Worm (Caenorhabditis elegans) whole organism, L1 larva: Measurements from ENCODE around the gene mrpl-11.
A peak's percentile ranks its signal among the peaks of the same experiment; 100 is the strongest.

Experiments used
- C04F5.9 ChIP-seq: sonication (generic microtip); optimal IDR thresholded peaks from 2 replicates; lab custom pipeline; 2016; ENCODE audit warnings: missing genetic modification characterization, missing compliant biosample characterization
- C16A3.4 ChIP-seq: fragments of 150-350 bp; optimal IDR thresholded peaks from 2 replicates; lab custom pipeline; 2014; ENCODE audit warnings: missing biosample characterization, missing genetic modification characterization
- C34B4.2 ChIP-seq: sonication (generic microtip); optimal IDR thresholded peaks from 2 replicates; lab custom pipeline; 2017; ENCODE audit warnings: mild to moderate bottlenecking, missing genetic modification characterization, missing compliant biosample characterization
- ces-1 ChIP-seq: fragments of 150-350 bp; optimal IDR thresholded peaks from 2 replicates; lab custom pipeline; 2014; ENCODE audit warnings: missing biosample characterization, missing genetic modification reagents, missing genetic modification characterization
- dpl-1 ChIP-seq, 3 experiments: fragments of 150-350 bp in 2 of 3; sonication (generic microtip) in 1 of 3; optimal IDR thresholded peaks; 2 replicates each; lab custom pipeline; 2014 to 2017; ENCODE audit warnings: missing biosample characterization in 3 of 3, missing genetic modification characterization in 3 of 3, missing genetic modification reagents in 3 of 3
- efl-1 ChIP-seq, 4 experiments: fragments of 150-350 bp; optimal IDR thresholded peaks in 3 of 4; peaks in 1 of 4; 1 replicate in 1 of 4; 2 replicates in 3 of 4; lab custom pipeline; 2014; ENCODE audit warnings: missing biosample characterization in 2 of 4, missing genetic modification characterization in 2 of 4, missing genetic modification reagents in 2 of 4
- ets-5 ChIP-seq: fragments of 200-800 bp; sonication (Bioruptor generic); IDR thresholded peaks from 2 replicates; pipeline ENCODE4 v1.3.6; 2022; ENCODE audit warnings: missing genetic modification characterization, missing compliant biosample characterization
- grh-1 ChIP-seq: fragments of 200-800 bp; sonication (Bioruptor generic); IDR thresholded peaks from 2 replicates; pipeline ENCODE4 v1.3.6; 2022; ENCODE audit warnings: missing genetic modification reagents, missing genetic modification characterization, missing compliant biosample characterization
- lin-15B ChIP-seq: fragments of 150-350 bp; sonication (generic microtip); optimal IDR thresholded peaks from 3 replicates; lab custom pipeline; 2014; ENCODE audit warnings: missing biosample characterization, missing genetic modification characterization
- lin-35 ChIP-seq, 2 experiments: fragments of 150-350 bp; optimal IDR thresholded peaks; 2 replicates each; lab custom pipeline; 2014; ENCODE audit warnings: missing biosample characterization in 2 of 2, missing genetic modification characterization in 2 of 2, missing genetic modification reagents in 2 of 2
- lsy-2 ChIP-seq, 2 experiments: fragments of 150-350 bp; optimal IDR thresholded peaks; 2 replicates each; lab custom pipeline; 2014; ENCODE audit warnings: missing biosample characterization in 2 of 2, missing genetic modification characterization in 2 of 2
- mdl-1 ChIP-seq, 2 experiments: fragments of 150-350 bp; optimal IDR thresholded peaks; 2 replicates each; lab custom pipeline; 2014 to 2017; ENCODE audit warnings: missing biosample characterization in 2 of 2, missing genetic modification characterization in 2 of 2, inconsistent platforms in 1 of 2
- mef-2 ChIP-seq: fragments of 150-350 bp; optimal IDR thresholded peaks from 2 replicates; lab custom pipeline; 2014; ENCODE audit warnings: missing biosample characterization, missing genetic modification characterization
- mep-1 ChIP-seq: fragments of 150-350 bp; optimal IDR thresholded peaks from 2 replicates; lab custom pipeline; 2014; ENCODE audit warnings: missing biosample characterization, missing genetic modification characterization
- nhr-47 ChIP-seq: sonication (generic microtip); optimal IDR thresholded peaks from 2 replicates; lab custom pipeline; 2016; ENCODE audit warnings: mild to moderate bottlenecking, missing genetic modification characterization, moderate library complexity, missing compliant biosample characterization
- nhr-90 ChIP-seq: sonication (generic microtip); optimal IDR thresholded peaks from 2 replicates; lab custom pipeline; 2016; ENCODE audit warnings: mild to moderate bottlenecking, missing genetic modification characterization, missing compliant biosample characterization; ENCODE audit not compliant: poor library complexity
- pag-3 ChIP-seq: sonication (generic microtip); optimal IDR thresholded peaks from 2 replicates; lab custom pipeline; 2017; ENCODE audit warnings: missing genetic modification characterization, mild to moderate bottlenecking, missing compliant biosample characterization, antibody characterized with exemption, borderline replicate concordance; ENCODE audit not compliant: insufficient read depth
- pqm-1 ChIP-seq: sonication (generic microtip); optimal IDR thresholded peaks from 3 replicates; lab custom pipeline; 2017; ENCODE audit warnings: missing biosample characterization, missing genetic modification characterization
- rnt-1 ChIP-seq: sonication (generic microtip); optimal IDR thresholded peaks from 2 replicates; lab custom pipeline; 2016; ENCODE audit warnings: mild to moderate bottlenecking, missing genetic modification characterization, moderate library complexity, missing compliant biosample characterization
- skn-1 ChIP-seq: fragments of 150-350 bp; optimal IDR thresholded peaks from 2 replicates; lab custom pipeline; 2014; ENCODE audit warnings: missing biosample characterization, missing genetic modification characterization
- snu-23 ChIP-seq: sonication (generic microtip); optimal IDR thresholded peaks from 2 replicates; lab custom pipeline; 2016; ENCODE audit warnings: missing genetic modification characterization, missing compliant biosample characterization
- tlp-1 ChIP-seq: fragments of 150-350 bp; optimal IDR thresholded peaks from 2 replicates; lab custom pipeline; 2014; ENCODE audit warnings: missing biosample characterization, missing genetic modification characterization
- unc-30 ChIP-seq: sonication (generic microtip); optimal IDR thresholded peaks from 2 replicates; lab custom pipeline; 2017; ENCODE audit warnings: missing biosample characterization, missing genetic modification characterization
- vab-15 ChIP-seq: sonication (generic microtip); optimal IDR thresholded peaks from 2 replicates; lab custom pipeline; 2017; ENCODE audit warnings: missing genotype, mild to moderate bottlenecking, missing genetic modification characterization, missing compliant biosample characterization
- zip-4 ChIP-seq: fragments of 200-800 bp; sonication (Bioruptor generic); optimal IDR thresholded peaks from 2 replicates; lab custom pipeline; 2018; ENCODE audit warnings: mild to moderate bottlenecking, missing genetic modification characterization, moderate library complexity, missing compliant biosample characterization
- ztf-4 ChIP-seq: fragments of 150-350 bp; optimal IDR thresholded peaks from 2 replicates; lab custom pipeline; 2014; ENCODE audit warnings: missing biosample characterization, missing genetic modification characterization

mrpl-11 gene

DNA sequence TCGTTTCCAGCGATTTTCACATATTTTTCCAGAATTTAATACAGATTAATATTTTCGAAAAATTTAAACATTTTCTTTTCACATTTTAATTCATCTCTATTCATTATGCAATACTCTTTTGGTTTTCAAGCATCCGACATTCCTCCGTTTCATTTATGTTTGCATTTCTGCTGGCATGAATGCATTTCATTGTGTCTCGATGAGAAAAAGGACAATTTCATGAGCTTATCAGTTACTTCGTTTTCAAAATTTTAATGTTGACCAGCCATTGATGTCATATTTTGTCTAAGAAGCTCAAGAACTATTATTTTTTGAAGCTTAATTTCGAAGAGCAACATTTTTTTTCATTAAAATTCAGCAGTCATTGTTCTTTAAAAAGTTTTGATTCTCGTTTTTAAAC lies 1.1 kb downstream of the mrpl-11 start:
- TF ChIP-seq lin-35 (GFP tag; optimal IDR thresholded peaks at IDR 0.05; lab: Kevin White, UChicago) (peak in 1 of 2 experiments; percentile 11), dpl-1 (GFP tag; optimal IDR thresholded peaks at IDR 0.05; lab: Kevin White, UChicago) (no peak), ets-5 (GFP tag; lab: Robert Waterston, UW) (no peak)

DNA sequence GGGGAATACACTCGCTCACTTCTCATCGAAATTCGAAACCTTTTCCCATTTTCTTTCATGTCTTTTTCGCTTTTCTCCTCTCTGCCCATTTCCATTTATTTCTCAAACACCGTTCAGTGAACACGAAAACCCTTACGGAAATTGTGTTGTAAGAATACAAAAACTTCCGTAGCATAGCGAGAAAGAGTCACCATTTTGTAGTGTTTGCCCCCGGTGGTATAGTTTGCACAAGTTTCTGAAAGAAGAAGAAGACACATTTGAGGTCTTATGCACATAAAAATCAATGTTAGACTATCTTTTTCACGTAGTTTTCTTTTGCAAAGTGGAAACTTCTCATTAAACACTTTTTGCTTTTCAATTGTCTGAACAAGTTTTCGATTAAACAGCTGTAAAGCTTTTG lies 1.7 kb downstream of the mrpl-11 start:
- TF ChIP-seq lin-35 (GFP tag; optimal IDR thresholded peaks at IDR 0.05; lab: Kevin White, UChicago) (no peak), vab-15 (tag; lab: Kevin White, UChicago) (no peak), unc-30 (tag; lab: Kevin White, UChicago) (no peak), tlp-1 (tag; lab: Kevin White, UChicago) (no peak), pag-3 (tag; lab: Kevin White, UChicago) (no peak)

DNA sequence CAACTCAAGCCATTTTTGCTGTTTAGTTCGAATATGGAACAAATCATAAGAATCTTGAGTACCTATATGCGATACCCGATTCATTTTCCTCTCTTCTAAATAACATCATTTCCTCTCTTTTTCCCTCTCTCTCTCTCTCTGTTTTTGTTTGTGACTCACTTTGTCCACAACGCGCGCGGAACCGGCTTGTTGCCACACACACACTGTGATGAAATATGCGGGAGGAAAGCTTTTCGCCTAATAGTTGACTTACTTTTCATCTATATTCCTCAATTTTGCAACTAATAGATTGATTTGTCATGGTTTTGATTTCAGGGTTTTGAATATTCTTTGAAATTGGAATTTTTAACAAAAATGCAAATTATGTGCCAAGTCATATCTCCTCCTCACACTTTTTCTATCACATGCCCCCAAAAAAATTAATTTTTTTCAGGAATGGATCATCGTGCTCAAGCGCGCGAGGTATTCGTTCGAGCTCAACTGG lies 2.4 kb downstream of the mrpl-11 start, which contains the start of gene hipr-1:
Gene hipr-1, plus strand, starts transcription at position 434 of the 484 bp plus-strand sequence.
- TF ChIP-seq efl-1 (optimal IDR thresholded peaks at IDR 0.05; lab: Kevin White, UChicago) (no peak), efl-1 (GFP tag; optimal IDR thresholded peaks at IDR 0.05 in 1 of 2; lab: Kevin White, UChicago) (peak in 1 of 2 experiments; percentile 88), tlp-1 (tag; lab: Kevin White, UChicago) (no peak), pqm-1 (tag; lab: Kevin White, UChicago) (no peak), lsy-2 (tag; optimal IDR thresholded peaks at IDR 0.05; lab: Kevin White, UChicago) (no peak), C04F5.9 (tag; lab: Kevin White, UChicago) (no peak), zip-4 (GFP tag; lab: Kevin White, UChicago) (no peak)

DNA sequence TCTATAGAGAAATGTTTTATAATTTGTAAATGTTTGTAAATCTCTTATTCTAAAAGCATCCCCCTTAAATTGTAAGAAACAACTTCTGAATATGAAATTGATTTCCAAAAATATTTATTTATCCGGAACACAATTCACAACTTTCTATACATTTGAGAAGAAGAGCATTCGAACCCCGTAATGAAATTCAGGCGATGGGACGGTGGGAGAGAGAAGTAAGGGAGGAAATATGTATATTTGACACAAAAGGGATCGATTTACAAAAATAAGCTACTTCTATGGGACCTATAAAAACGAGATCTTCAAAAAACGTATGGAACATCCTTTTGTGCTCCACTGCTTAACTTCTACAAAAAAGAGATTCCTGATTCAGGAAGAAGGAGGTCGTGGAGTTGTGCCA lies 7.8 kb downstream of the mrpl-11 start:
- TF ChIP-seq grh-1 (GFP tag; lab: Robert Waterston, UW) (no peak), rnt-1 (no peak), lin-35 (GFP tag; optimal IDR thresholded peaks at IDR 0.05; lab: Kevin White, UChicago) (no peak), nhr-47 (tag; lab: Kevin White, UChicago) (no peak), C16A3.4 (tag; lab: Kevin White, UChicago) (no peak), ztf-4 (tag; lab: Kevin White, UChicago) (no peak), mep-1 (no peak), nhr-90 (no peak), mdl-1 (tag; optimal IDR thresholded peaks at IDR 0.05; lab: Kevin White, UChicago) (no peak), mef-2 (tag; lab: Kevin White, UChicago) (no peak), lin-15B (no peak), skn-1 (tag; lab: Kevin White, UChicago) (no peak), C34B4.2 (tag; lab: Kevin White, UChicago) (no peak), unc-30 (tag; lab: Kevin White, UChicago) (no peak), C04F5.9 (tag; lab: Kevin White, UChicago) (no peak), ces-1 (GFP tag; lab: Kevin White, UChicago) (no peak), snu-23 (GFP tag; lab: Kevin White, UChicago) (no peak)

DNA sequence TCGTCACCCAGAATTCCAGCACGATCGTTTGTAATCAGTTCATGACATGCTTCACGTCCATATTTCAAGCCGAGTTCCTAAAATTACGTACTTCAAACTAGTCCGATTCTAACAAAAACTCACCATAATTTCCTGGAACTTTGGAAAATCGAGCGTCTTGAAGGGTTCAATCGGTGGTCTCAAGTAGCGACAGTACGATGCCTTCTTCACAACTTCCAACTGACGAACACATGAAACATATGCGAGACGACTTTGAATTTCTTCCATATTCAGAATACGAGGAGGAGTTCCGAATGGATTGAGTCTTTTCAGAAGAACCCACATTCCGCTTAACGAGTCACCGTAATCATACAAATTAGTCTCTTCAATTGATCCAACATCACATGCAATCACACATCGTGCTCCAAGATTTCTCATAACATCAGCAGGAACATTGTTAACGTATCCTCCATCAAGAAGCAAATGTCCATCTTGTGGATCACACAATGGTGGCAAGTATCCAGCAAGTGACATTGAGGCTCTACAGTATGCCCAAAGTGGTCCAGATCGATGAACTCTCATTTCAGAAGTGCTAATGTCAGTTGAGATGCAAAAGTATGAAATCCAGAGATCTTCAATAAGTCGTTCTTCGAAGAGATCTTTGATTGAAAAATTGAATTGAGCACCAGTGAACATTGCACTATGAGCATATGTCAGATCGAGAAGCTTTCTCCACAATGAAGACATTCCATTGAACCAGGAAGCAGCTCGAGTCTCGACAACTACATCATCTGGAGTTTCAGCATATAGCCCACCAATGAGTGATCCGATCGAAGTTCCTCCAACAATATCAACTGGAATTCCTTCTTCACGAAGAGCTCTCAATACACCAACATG lies 8.8 kb downstream of the mrpl-11 start:
- TF ChIP-seq efl-1 (optimal IDR thresholded peaks at IDR 0.05; lab: Kevin White, UChicago) (no peak), efl-1 (GFP tag; optimal IDR thresholded peaks at IDR 0.05 in 1 of 2; lab: Kevin White, UChicago) (peak in 1 of 2 experiments; percentile 64), grh-1 (GFP tag; lab: Robert Waterston, UW) (no peak)

DNA sequence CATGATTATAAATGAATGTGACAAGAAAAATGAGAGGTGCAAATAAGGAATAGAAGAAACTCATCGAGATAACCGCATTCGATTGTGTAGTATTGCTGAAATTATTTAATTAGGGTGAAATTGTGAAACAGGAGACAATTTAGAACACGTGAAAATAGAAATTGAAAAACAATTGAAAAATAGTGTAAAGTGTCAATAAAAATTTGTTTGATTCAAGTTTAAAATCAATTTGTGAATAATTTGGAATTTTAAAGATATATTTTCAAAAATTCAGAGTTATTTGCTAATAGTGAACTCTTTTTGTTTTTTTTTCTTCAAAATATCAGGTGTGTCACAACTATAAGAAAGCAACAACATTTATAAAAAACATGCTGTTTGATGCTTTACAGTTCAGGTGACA lies 13.9 kb downstream of the mrpl-11 start, which contains the start of gene ZK370.4:
Gene ZK370.4, minus strand, starts transcription at position 101 of the 400 bp plus-strand sequence.
- no peak for TF ChIP-seq efl-1 (optimal IDR thresholded peaks at IDR 0.05; lab: Kevin White, UChicago)
- TF ChIP-seq efl-1 (GFP tag; optimal IDR thresholded peaks at IDR 0.05 in 1 of 2; lab: Kevin White, UChicago): peak in 1 of 2 experiments; percentile 57
- no peak for TF ChIP-seq mdl-1 (tag; optimal IDR thresholded peaks at IDR 0.05; lab: Kevin White, UChicago)
- no peak for TF ChIP-seq pag-3 (tag; lab: Kevin White, UChicago)
